Worm (Caenorhabditis elegans): ENCODE data around the gene nhr-66.

DNA sequence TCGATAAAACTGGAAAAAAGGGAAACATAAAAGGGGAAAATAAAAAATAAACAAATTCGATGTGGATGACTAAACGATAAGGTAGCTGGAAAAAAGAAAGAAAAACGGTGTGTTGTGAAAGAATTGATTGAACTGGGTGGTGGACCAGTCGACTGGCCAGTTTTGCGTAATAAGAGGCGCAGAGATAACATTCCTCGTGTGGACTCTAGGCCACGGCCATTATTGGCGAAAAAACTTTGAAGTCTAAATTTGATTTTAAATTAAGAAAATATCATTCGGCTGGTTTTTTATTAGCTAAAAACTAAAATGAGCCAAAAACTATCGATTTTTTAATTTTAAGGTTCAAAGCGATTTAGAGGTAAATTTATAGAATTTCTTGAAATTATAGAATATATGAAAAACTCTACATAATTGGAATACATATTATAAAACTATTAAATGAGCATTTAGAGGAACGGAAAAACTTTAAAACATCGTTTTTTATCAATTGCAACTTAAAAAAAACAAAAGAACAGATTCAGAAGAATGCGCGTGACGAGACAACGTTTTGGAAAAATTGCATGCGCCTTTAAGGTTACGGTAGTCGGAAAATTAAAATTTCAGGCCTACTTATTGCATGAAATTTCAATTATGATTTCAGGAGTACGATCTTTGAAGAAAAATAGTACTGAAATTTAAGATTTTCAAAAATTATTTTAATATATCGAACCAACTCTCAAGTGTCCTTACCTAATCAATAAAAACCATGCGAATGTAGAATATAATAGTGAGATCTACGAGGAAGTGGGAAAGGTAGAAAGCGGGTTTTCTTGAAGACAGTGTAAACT, 30.9 kb downstream of the nhr-66 start, which contains the start of gene hgrs-1:
- TF ChIP-seq dao-5 (tag; optimal IDR thresholded peaks at IDR 0.05) (no peak), him-1 (tag; optimal IDR thresholded peaks at IDR 0.05) (no peak)

Data from whole organism, L4/young adult.